Worm (Caenorhabditis elegans) whole organism, early embryonic: ENCODE measurements around the gene lim-8.

Experiments
- B0310.2 ChIP-seq: sonication (generic microtip); optimal IDR thresholded peaks from 2 replicates; lab custom pipeline; 2016; ENCODE audit warnings: mild to moderate bottlenecking, missing genetic modification characterization, missing compliant biosample characterization
- aly-1 ChIP-seq: sonication (generic microtip); optimal IDR thresholded peaks from 2 replicates; lab custom pipeline; 2016; ENCODE audit warnings: missing genetic modification characterization, missing compliant biosample characterization
- ama-1 ChIP-seq: fragments of 150-350 bp; optimal IDR thresholded peaks from 2 replicates; lab custom pipeline; 2014
- flt-1 ChIP-seq: fragments of 200-800 bp; sonication (Bioruptor generic); IDR thresholded peaks from 2 replicates; pipeline ENCODE4 v1.3.6; 2022; ENCODE audit warnings: missing genetic modification characterization, missing compliant biosample characterization
- hnd-1 ChIP-seq: sonication (generic microtip); optimal IDR thresholded peaks from 2 replicates; lab custom pipeline; 2016; ENCODE audit warnings: missing genetic modification characterization, missing compliant biosample characterization
- pes-1 ChIP-seq: fragments of 200-800 bp; sonication (Bioruptor generic); IDR thresholded peaks from 2 replicates; pipeline ENCODE4 v1.3.6; 2022; ENCODE audit warnings: missing genetic modification reagents, missing genetic modification characterization, missing compliant biosample characterization
- tbx-37 ChIP-seq: fragments of 200-800 bp; sonication (Bioruptor generic); conservative IDR thresholded peaks from 2 replicates; pipeline ENCODE4 v1.3.6; 2022; ENCODE audit warnings: missing genetic modification reagents, missing genetic modification characterization, missing compliant biosample characterization
- tra-4 ChIP-seq: sonication (generic microtip); optimal IDR thresholded peaks from 2 replicates; lab custom pipeline; 2017; ENCODE audit warnings: missing genetic modification characterization, missing compliant biosample characterization

- no peak for TF ChIP-seq tbx-37 (GFP tag; lab: Robert Waterston, UW)
- no peak for TF ChIP-seq ama-1 (lab: Kevin White, UChicago)
- TF ChIP-seq aly-1 (tag; lab: Kevin White, UChicago): no peak
- no peak for TF ChIP-seq hnd-1
- TF ChIP-seq pes-1 (GFP tag; lab: Robert Waterston, UW): no peak
- TF ChIP-seq B0310.2 (tag; lab: Kevin White, UChicago): no peak
- no peak for TF ChIP-seq tra-4 (tag; lab: Kevin White, UChicago)
- TF ChIP-seq flt-1: no peak
Observed at ce11 chrIII:6850255-6850654, 47.7 kb downstream of the lim-8 start, which contains the start of gene srv-1.
